Worm (Caenorhabditis elegans): ENCODE results near the gene str-116.

DNA sequence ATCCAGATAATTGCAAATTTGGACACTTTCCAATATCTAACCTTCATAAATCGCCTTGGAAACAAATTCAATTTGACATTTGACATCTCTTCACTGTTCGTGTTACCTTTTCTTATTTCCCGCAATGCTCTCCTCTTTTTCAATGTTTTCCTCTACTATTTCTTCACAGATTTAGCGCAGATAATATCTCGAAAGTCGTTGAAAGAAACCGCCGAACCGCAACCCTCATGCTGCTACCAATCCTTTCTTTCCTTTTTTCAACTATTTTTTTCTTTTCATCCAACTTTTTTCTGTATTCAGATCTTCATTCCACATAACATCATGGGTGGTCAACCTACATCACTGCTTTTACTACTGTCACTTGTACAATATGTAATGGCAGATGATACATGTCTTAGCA lies 32.4 kb upstream of the str-116 start, which contains the start of gene T19B10.5:
- no peak for TF ChIP-seq sem-2 (GFP tag; optimal IDR thresholded peaks at IDR 0.05)
- TF ChIP-seq nhr-237 (tag; optimal IDR thresholded peaks at IDR 0.05) = no peak
- TF ChIP-seq sptf-1 (tag; optimal IDR thresholded peaks at IDR 0.05) = no peak
- no peak for TF ChIP-seq blmp-1 (tag; optimal IDR thresholded peaks at IDR 0.05)
- no peak for TF ChIP-seq nhr-76 (tag; optimal IDR thresholded peaks at IDR 0.05)
- no peak for TF ChIP-seq nhr-12 (tag; optimal IDR thresholded peaks at IDR 0.05)
- TF ChIP-seq pha-4 (tag; optimal IDR thresholded peaks at IDR 0.05) = no peak
- TF ChIP-seq M03D4.4 (tag; optimal IDR thresholded peaks at IDR 0.05) = no peak
- TF ChIP-seq ceh-43 (GFP tag; optimal IDR thresholded peaks at IDR 0.05) = no peak
